Fruit fly (Drosophila melanogaster) whole organism, embryonic: ENCODE data around the gene CG15773.

Source experiments
- CG10654 ChIP-seq: fragments of 200-800 bp; sonication (Bioruptor generic); optimal IDR thresholded peaks from 2 replicates; lab custom pipeline; 2016; ENCODE audit warnings: missing biosample characterization, missing genetic modification characterization
- CG11398 ChIP-seq: fragments of 200-800 bp; sonication (Bioruptor generic); optimal IDR thresholded peaks from 2 replicates; lab custom pipeline; 2016; ENCODE audit warnings: missing biosample characterization, missing genetic modification characterization
- CG13624 ChIP-seq: fragments of 200-800 bp; sonication (Bioruptor generic); optimal IDR thresholded peaks from 2 replicates; lab custom pipeline; 2016; ENCODE audit warnings: missing biosample characterization, missing genetic modification characterization
- CG14050 ChIP-seq: fragments of 200-800 bp; sonication (Bioruptor generic); IDR thresholded peaks from 3 replicates; pipeline ENCODE4 v1.3.6; 2022; ENCODE audit warnings: missing biosample characterization, missing genetic modification characterization
- CG16779 ChIP-seq: fragments of 200-800 bp; sonication (Bioruptor generic); IDR thresholded peaks from 2 replicates; pipeline ENCODE4 v1.3.6; 2022; ENCODE audit warnings: missing biosample characterization, missing genetic modification characterization
- CG1792 ChIP-seq: fragments of 200-800 bp; sonication (Bioruptor generic); optimal IDR thresholded peaks from 2 replicates; lab custom pipeline; 2016; ENCODE audit warnings: missing biosample characterization, missing genetic modification characterization
- CG18599 ChIP-seq: fragments of 200-800 bp; sonication (Bioruptor generic); optimal IDR thresholded peaks from 3 replicates; lab custom pipeline; 2017; ENCODE audit warnings: missing biosample characterization, missing genetic modification characterization, mild to moderate bottlenecking, moderate library complexity, missing genetic modification reagents
- CG18619 ChIP-seq: fragments of 200-800 bp; sonication (Bioruptor generic); optimal IDR thresholded peaks from 3 replicates; lab custom pipeline; 2017; ENCODE audit warnings: missing biosample characterization, mild to moderate bottlenecking, missing genetic modification characterization
- CG32532 ChIP-seq: fragments of 200-800 bp; sonication (Bioruptor generic); IDR thresholded peaks from 2 replicates; pipeline ENCODE4 v1.3.6; 2022; ENCODE audit warnings: missing biosample characterization, missing genetic modification characterization
- CG34376 ChIP-seq: fragments of 200-800 bp; sonication (Bioruptor generic); optimal IDR thresholded peaks from 2 replicates; lab custom pipeline; 2018; ENCODE audit warnings: missing biosample characterization, mild to moderate bottlenecking, missing genetic modification characterization
- CG43689 ChIP-seq: fragments of 200-800 bp; sonication (Bioruptor generic); IDR thresholded peaks from 2 replicates; pipeline ENCODE4 v1.3.6; 2022; ENCODE audit warnings: missing biosample characterization, missing genetic modification characterization
- CG4617 ChIP-seq: fragments of 200-800 bp; sonication (Bioruptor generic); optimal IDR thresholded peaks from 3 replicates; lab custom pipeline; 2016; ENCODE audit warnings: missing biosample characterization, missing genetic modification characterization, borderline replicate concordance
- CG4820 ChIP-seq: fragments of 200-800 bp; sonication (Bioruptor generic); optimal IDR thresholded peaks from 3 replicates; lab custom pipeline; 2016; ENCODE audit warnings: missing biosample characterization, missing genetic modification characterization
- CG6175 ChIP-seq: fragments of 200-800 bp; sonication (Bioruptor generic); IDR thresholded peaks from 3 replicates; pipeline ENCODE4 v1.3.6; 2022; ENCODE audit warnings: missing biosample characterization, missing genetic modification characterization
- CG6272 ChIP-seq: fragments of 200-800 bp; sonication (Bioruptor generic); IDR thresholded peaks from 2 replicates; pipeline ENCODE4 v1.3.6; 2022; ENCODE audit warnings: missing biosample characterization, missing genetic modification characterization
- CG6791 ChIP-seq: fragments of 200-800 bp; sonication (Bioruptor generic); IDR thresholded peaks from 3 replicates; pipeline ENCODE4 v1.3.6; 2022; ENCODE audit warnings: missing biosample characterization, missing genetic modification characterization; ENCODE audit not compliant: partially characterized antibody
- CG7271 ChIP-seq: fragments of 200-800 bp; sonication (Bioruptor generic); optimal IDR thresholded peaks from 2 replicates; lab custom pipeline; 2018; ENCODE audit warnings: missing biosample characterization, mild to moderate bottlenecking, missing genetic modification characterization, moderate library complexity
- CG7372 ChIP-seq: fragments of 200-800 bp; sonication (Bioruptor generic); IDR thresholded peaks from 2 replicates; pipeline ENCODE4 v1.3.6; 2022; ENCODE audit warnings: missing biosample characterization, missing genetic modification characterization
- CG7745 ChIP-seq: fragments of 200-800 bp; sonication (Bioruptor generic); optimal IDR thresholded peaks from 2 replicates; lab custom pipeline; 2018; ENCODE audit warnings: missing biosample characterization, mild to moderate bottlenecking, missing genetic modification characterization, moderate library complexity
- CG9215 ChIP-seq: fragments of 200-800 bp; sonication (Bioruptor generic); IDR thresholded peaks from 2 replicates; pipeline ENCODE4 v1.3.6; 2022; ENCODE audit warnings: missing biosample characterization, missing genetic modification characterization
- CG9817 ChIP-seq: fragments of 200-800 bp; sonication (Bioruptor generic); optimal IDR thresholded peaks from 2 replicates; lab custom pipeline; 2018; ENCODE audit warnings: missing biosample characterization, mild to moderate bottlenecking, missing genetic modification characterization, moderate library complexity
- Dp ChIP-seq: fragments of 200-800 bp; sonication (Bioruptor generic); optimal IDR thresholded peaks from 2 replicates; lab custom pipeline; 2018; ENCODE audit warnings: missing biosample characterization, mild to moderate bottlenecking, missing genetic modification characterization, moderate library complexity
- Dref ChIP-seq: fragments of 200-800 bp; sonication (Bioruptor generic); IDR thresholded peaks from 2 replicates; pipeline ENCODE4 v1.3.6; 2022; ENCODE audit warnings: missing biosample characterization, missing genetic modification characterization
- Fer1 ChIP-seq: fragments of 200-800 bp; sonication (Bioruptor generic); optimal IDR thresholded peaks from 2 replicates; lab custom pipeline; 2017; ENCODE audit warnings: missing biosample characterization, mild to moderate bottlenecking, missing genetic modification characterization
- H15 ChIP-seq: fragments of 200-800 bp; sonication (Bioruptor generic); IDR thresholded peaks from 3 replicates; pipeline ENCODE4 v1.3.6; 2022; ENCODE audit warnings: missing biosample characterization, missing genetic modification characterization
- HLH3B ChIP-seq: fragments of 200-800 bp; sonication (Bioruptor generic); IDR thresholded peaks from 2 replicates; pipeline ENCODE4 v1.3.6; 2022; ENCODE audit warnings: missing biosample characterization, missing genetic modification characterization
- HmgZ ChIP-seq: fragments of 200-800 bp; sonication (Bioruptor generic); optimal IDR thresholded peaks from 2 replicates; lab custom pipeline; 2018; ENCODE audit warnings: missing biosample characterization, mild to moderate bottlenecking, missing genetic modification characterization
- Tbp ChIP-seq: fragments of >200 bp; optimal IDR thresholded peaks from 2 replicates; lab custom pipeline; 2018; ENCODE audit warnings: missing biosample characterization, missing genetic modification characterization
- Vsx1 ChIP-seq: fragments of 200-800 bp; sonication (Bioruptor generic); optimal IDR thresholded peaks from 2 replicates; lab custom pipeline; 2017; ENCODE audit warnings: missing biosample characterization, mild to moderate bottlenecking, missing genetic modification characterization, missing genetic modification reagents
- Xbp1 ChIP-seq: fragments of 200-800 bp; sonication (Bioruptor generic); optimal IDR thresholded peaks from 3 replicates; lab custom pipeline; 2016; ENCODE audit warnings: missing biosample characterization, mild to moderate bottlenecking, missing genetic modification characterization
- Xrp1 ChIP-seq: fragments of 200-800 bp; sonication (Bioruptor generic); IDR thresholded peaks from 2 replicates; pipeline ENCODE4 v1.3.6; 2022; ENCODE audit warnings: missing biosample characterization, missing genetic modification characterization
- abd-A ChIP-seq: fragments of 200-800 bp; sonication (Bioruptor generic); optimal IDR thresholded peaks from 3 replicates; lab custom pipeline; 2019; ENCODE audit warnings: missing biosample characterization, mild to moderate bottlenecking, missing genetic modification characterization, moderate library complexity
- ara ChIP-seq: fragments of 200-800 bp; sonication (Bioruptor generic); IDR thresholded peaks from 2 replicates; pipeline ENCODE4 v1.3.6; 2022; ENCODE audit warnings: missing biosample characterization, missing genetic modification characterization
- az2 ChIP-seq: fragments of 200-800 bp; sonication (Bioruptor generic); optimal IDR thresholded peaks from 3 replicates; lab custom pipeline; 2016; ENCODE audit warnings: missing biosample characterization, missing genetic modification characterization
- bowl ChIP-seq: fragments of 200-800 bp; sonication (Bioruptor generic); IDR thresholded peaks from 2 replicates; pipeline ENCODE4 v1.3.6; 2022; ENCODE audit warnings: missing biosample characterization, missing genetic modification characterization
- br ChIP-seq: fragments of >200 bp; optimal IDR thresholded peaks from 2 replicates; lab custom pipeline; 2017
- corto ChIP-seq: fragments of 200-800 bp; sonication (Bioruptor generic); optimal IDR thresholded peaks from 2 replicates; lab custom pipeline; 2016; ENCODE audit warnings: missing biosample characterization, mild to moderate bottlenecking, missing genetic modification characterization, moderate library complexity
- gfzf ChIP-seq: fragments of 200-800 bp; sonication (Bioruptor generic); optimal IDR thresholded peaks from 2 replicates; lab custom pipeline; 2016; ENCODE audit warnings: missing biosample characterization, mild to moderate bottlenecking, missing genetic modification characterization, moderate library complexity
- hb ChIP-seq: fragments of 200-800 bp; sonication (Bioruptor generic); IDR thresholded peaks from 3 replicates; pipeline ENCODE4 v1.3.6; 2022; ENCODE audit warnings: missing biosample characterization, missing genetic modification characterization; ENCODE audit not compliant: partially characterized antibody
- insv ChIP-seq, 2 experiments: fragments of 200-800 bp; sonication (Bioruptor generic); optimal IDR thresholded peaks; 3 replicates each; lab custom pipeline; 2016 to 2018; ENCODE audit warnings: missing biosample characterization in 2 of 2, missing genetic modification characterization in 2 of 2
- inv ChIP-seq: fragments of 200-800 bp; sonication (Bioruptor generic); IDR thresholded peaks from 2 replicates; pipeline ENCODE4 v1.3.6; 2022; ENCODE audit warnings: missing biosample characterization, missing genetic modification characterization; ENCODE audit not compliant: partially characterized antibody
- lab ChIP-seq: fragments of 200-800 bp; sonication (Bioruptor generic); optimal IDR thresholded peaks from 3 replicates; lab custom pipeline; 2017; ENCODE audit warnings: missing biosample characterization, missing genetic modification characterization, mild to moderate bottlenecking, moderate library complexity, missing genetic modification reagents
- lbe ChIP-seq: fragments of 200-800 bp; sonication (Bioruptor generic); optimal IDR thresholded peaks from 2 replicates; lab custom pipeline; 2016; ENCODE audit warnings: missing biosample characterization, mild to moderate bottlenecking, missing genetic modification characterization
- mirr ChIP-seq: fragments of 200-800 bp; sonication (Bioruptor generic); optimal IDR thresholded peaks from 3 replicates; lab custom pipeline; 2018; ENCODE audit warnings: missing biosample characterization, mild to moderate bottlenecking, missing genetic modification characterization
- pho ChIP-seq: fragments of 200-800 bp; sonication (Bioruptor generic); optimal IDR thresholded peaks from 2 replicates; lab custom pipeline; 2016; ENCODE audit warnings: missing biosample characterization, missing genetic modification characterization
- sd ChIP-seq: fragments of 200-800 bp; sonication (Bioruptor generic); optimal IDR thresholded peaks from 3 replicates; lab custom pipeline; 2018; ENCODE audit warnings: missing biosample characterization, mild to moderate bottlenecking, missing genetic modification characterization, moderate library complexity
- ssp ChIP-seq: fragments of 200-800 bp; sonication (Bioruptor generic); IDR thresholded peaks from 2 replicates; pipeline ENCODE4 v1.3.6; 2022; ENCODE audit warnings: missing biosample characterization, missing genetic modification characterization
- stwl ChIP-seq: fragments of 200-800 bp; sonication (Bioruptor generic); optimal IDR thresholded peaks from 3 replicates; lab custom pipeline; 2018; ENCODE audit warnings: missing biosample characterization, mild to moderate bottlenecking, missing genetic modification characterization, moderate library complexity
- toy ChIP-seq: fragments of 200-800 bp; sonication (Bioruptor generic); IDR thresholded peaks from 2 replicates; pipeline ENCODE4 v1.3.6; 2022; ENCODE audit warnings: missing biosample characterization, missing genetic modification characterization
- trh ChIP-seq: fragments of 200-800 bp; sonication (Bioruptor generic); optimal IDR thresholded peaks from 2 replicates; lab custom pipeline; 2016; ENCODE audit warnings: missing biosample characterization, missing genetic modification characterization
- zen2 ChIP-seq: fragments of 200-800 bp; sonication (Bioruptor generic); IDR thresholded peaks from 3 replicates; pipeline ENCODE4 v1.3.6; 2022; ENCODE audit warnings: missing biosample characterization, missing genetic modification characterization; ENCODE audit not compliant: partially characterized antibody

CG15773 gene

dm6 chrX:5737676-5738220, 5.2 kb downstream of the CG15773 start, which contains the start of gene Snx27 (continued):
- TF ChIP-seq CG13624 (GFP tag; lab: Kevin White, UChicago) (peak; percentile 75), CG6791 (GFP tag; lab: Robert Waterston, UW) (peak; percentile 100), sd (tag; lab: Kevin White, UChicago) (peak; percentile 18), CG6272 (GFP tag; lab: Robert Waterston, UW) (peak; percentile 71), Tbp (GFP tag; lab: Kevin White, UChicago) (no peak), bowl (GFP tag; lab: Robert Waterston, UW) (no peak), trh (GFP tag; lab: Kevin White, UChicago) (no peak), CG11398 (no peak), Xbp1 (GFP tag; lab: Kevin White, UChicago) (peak; percentile 53), Dref (GFP tag; lab: Robert Waterston, UW) (peak; percentile 99), Fer1 (GFP tag; lab: Kevin White, UChicago) (peak; percentile 50), CG6175 (GFP tag; lab: Robert Waterston, UW) (peak; percentile 48; the same call in 1 of the 3 replicates), CG7745 (tag; lab: Kevin White, UChicago) (no peak), abd-A (tag; lab: Kevin White, UChicago) (no peak), ara (GFP tag; lab: Robert Waterston, UW) (no peak), CG4820 (GFP tag; lab: Kevin White, UChicago) (no peak), gfzf (GFP tag; lab: Kevin White, UChicago) (peak; percentile 90), mirr (GFP tag; lab: Kevin White, UChicago) (peak; percentile 14), Dp (peak; percentile 70), CG14050 (GFP tag; lab: Robert Waterston, UW) (no peak), Xrp1 (0 out of 2 replicates have a peak, but pooled peaks have one; percentile 24), corto (GFP tag; lab: Kevin White, UChicago) (peak; percentile 26), CG34376 (peak; percentile 15), CG16779 (GFP tag; lab: Robert Waterston, UW) (no peak), toy (GFP tag; lab: Robert Waterston, UW) (no peak), az2 (peak; percentile 16), lab (GFP tag; lab: Kevin White, UChicago) (peak; percentile 50), CG9817 (tag; lab: Kevin White, UChicago) (peak; percentile 33), Vsx1 (GFP tag; lab: Kevin White, UChicago) (peak; percentile 14), zen2 (GFP tag; lab: Robert Waterston, UW) (peak; percentile 99), CG43689 (GFP tag; lab: Robert Waterston, UW) (no peak), CG9215 (GFP tag; lab: Robert Waterston, UW) (no peak; the same call in 1 of the 2 replicates), CG1792 (GFP tag; lab: Kevin White, UChicago) (peak; percentile 32), HmgZ (tag; lab: Kevin White, UChicago) (peak; percentile 82), ssp (peak; percentile 57), CG4617 (GFP tag; lab: Kevin White, UChicago) (peak; percentile 45), H15 (GFP tag; lab: Robert Waterston, UW) (no peak), hb (GFP tag; lab: Robert Waterston, UW) (peak; percentile 100), lbe (GFP tag; lab: Kevin White, UChicago) (peak; percentile 79), pho (GFP tag; lab: Kevin White, UChicago) (peak; percentile 73), insv (GFP tag; optimal IDR thresholded peaks at IDR 0.05; lab: Kevin White, UChicago) (peak in 1 of 2 experiments; percentile 3), stwl (tag; lab: Kevin White, UChicago) (peak; percentile 71), CG7372 (GFP tag; lab: Robert Waterston, UW) (no peak), br (no peak), inv (GFP tag; lab: Robert Waterston, UW) (peak; percentile 99), CG10654 (GFP tag; lab: Kevin White, UChicago) (no peak), CG32532 (GFP tag; lab: Robert Waterston, UW) (peak; percentile 65), CG7271 (tag; lab: Kevin White, UChicago) (peak; percentile 21), HLH3B (GFP tag; lab: Robert Waterston, UW) (peak; percentile 34; the same call in 1 of the 2 replicates), CG18599 (peak; percentile 1), CG18619 (GFP tag; lab: Kevin White, UChicago) (no peak)
